Worm (Caenorhabditis elegans) whole organism, L1 larva: ENCODE data around the gene drr-2.

Experiments
- nhr-19 ChIP-seq: fragments of 200-800 bp; sonication (Bioruptor generic); conservative IDR thresholded peaks from 2 replicates; pipeline ENCODE4 v1.3.6; 2022; ENCODE audit warnings: missing genetic modification characterization, missing compliant biosample characterization
- nhr-20 ChIP-seq: sonication (generic microtip); optimal IDR thresholded peaks from 2 replicates; lab custom pipeline; 2016; ENCODE audit warnings: mild to moderate bottlenecking, missing genetic modification characterization, missing compliant biosample characterization

ce11 chrIII:13682019-13682418, 38.6 kb upstream of the drr-2 start:
- no peak for TF ChIP-seq nhr-19 (GFP tag; lab: Robert Waterston, UW)
- no peak for TF ChIP-seq nhr-20 (tag; lab: Kevin White, UChicago)
